Worm (Caenorhabditis elegans): Measurements from ENCODE around the gene oac-41.

oac-41 gene

DNA sequence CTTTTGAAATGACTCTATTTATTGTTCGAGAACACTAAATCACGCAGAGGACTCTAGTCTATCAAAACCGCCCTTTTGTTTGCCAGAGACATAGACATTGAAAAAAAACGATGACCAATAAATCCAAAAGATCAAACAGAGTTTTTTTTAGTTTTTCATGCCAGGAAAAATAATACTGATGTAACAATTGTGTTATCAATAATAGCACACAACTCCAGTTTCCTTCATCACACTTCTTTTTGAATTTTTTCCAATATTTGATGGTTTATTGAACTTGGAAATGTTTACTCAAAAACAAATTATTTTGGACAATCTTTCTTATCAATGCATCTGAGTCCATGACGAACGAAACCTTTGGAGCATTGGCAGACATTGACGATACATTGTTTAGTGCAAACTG, 32.0 kb upstream of the oac-41 start, which contains the start of gene C25E10.8:
TSS of gene C25E10.8 (minus strand) at position 101 of the 400 bp plus-strand sequence.
- TF ChIP-seq sptf-2 (GFP tag; optimal IDR thresholded peaks at IDR 0.05) (no peak), C17E4.6 (GFP tag; IDR thresholded peaks at IDR 0.05) (no peak), atf-7 (tag; optimal IDR thresholded peaks at IDR 0.05) (no peak), attf-6 (GFP tag; IDR thresholded peaks at IDR 0.05) (no peak), nfyb-1 (GFP tag; IDR thresholded peaks at IDR 0.05) (no peak), lin-40 (tag; optimal IDR thresholded peaks at IDR 0.05) (no peak), gei-17 (GFP tag; optimal IDR thresholded peaks at IDR 0.05) (no peak)

DNA sequence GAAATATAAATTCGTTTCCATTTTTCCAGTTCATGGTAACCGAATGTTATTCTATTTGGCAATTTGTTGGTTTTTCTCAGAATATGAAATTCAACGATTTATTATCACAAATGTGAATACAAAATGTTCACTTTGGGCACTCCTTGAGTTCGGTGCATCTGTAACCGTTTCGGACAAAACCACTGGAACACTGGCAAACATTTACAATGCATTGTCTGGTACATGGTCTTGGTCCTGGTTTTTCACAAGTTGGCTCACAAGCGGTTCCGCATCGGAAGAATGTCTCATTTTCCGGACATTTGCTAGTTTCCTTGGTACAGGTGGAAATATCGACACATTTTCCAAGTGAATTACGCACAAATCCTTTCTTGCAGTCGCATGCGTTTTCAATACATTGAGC, 31.3 kb upstream of the oac-41 start:
- TF ChIP-seq T26A5.8 (tag; optimal IDR thresholded peaks at IDR 0.05) (no peak), unc-62 (GFP tag; optimal IDR thresholded peaks at IDR 0.05) (no peak), lag-1 (GFP tag; IDR thresholded peaks at IDR 0.05) (no peak), lir-1 (GFP tag; conservative IDR thresholded peaks at IDR 0.05) (no peak), ceh-91 (GFP tag; IDR thresholded peaks at IDR 0.05) (no peak), ceh-40 (GFP tag; IDR thresholded peaks at IDR 0.05) (no peak), rcor-1 (GFP tag; IDR thresholded peaks at IDR 0.05) (no peak), Y95B8A.8 (GFP tag; IDR thresholded peaks at IDR 0.05) (no peak), nfya-1 (tag; optimal IDR thresholded peaks at IDR 0.05; ENCODE audit: borderline replicate concordance, insufficient read depth) (no peak), ztf-22 (GFP tag; optimal IDR thresholded peaks at IDR 0.05) (no peak), snpc-1.3 (tag; optimal IDR thresholded peaks at IDR 0.05; ENCODE audit: insufficient read depth) (no peak), die-1 (tag; optimal IDR thresholded peaks at IDR 0.05) (no peak), Y67H2A.10 (GFP tag; conservative IDR thresholded peaks at IDR 0.05) (no peak), ztf-25 (GFP tag; IDR thresholded peaks at IDR 0.05) (no peak), pha-4 (tag; optimal IDR thresholded peaks at IDR 0.05) (no peak), atf-7 (tag; optimal IDR thresholded peaks at IDR 0.05) (no peak), madf-3 (GFP tag; IDR thresholded peaks at IDR 0.05) (no peak), ceh-100 (GFP tag; IDR thresholded peaks at IDR 0.05) (no peak)

DNA sequence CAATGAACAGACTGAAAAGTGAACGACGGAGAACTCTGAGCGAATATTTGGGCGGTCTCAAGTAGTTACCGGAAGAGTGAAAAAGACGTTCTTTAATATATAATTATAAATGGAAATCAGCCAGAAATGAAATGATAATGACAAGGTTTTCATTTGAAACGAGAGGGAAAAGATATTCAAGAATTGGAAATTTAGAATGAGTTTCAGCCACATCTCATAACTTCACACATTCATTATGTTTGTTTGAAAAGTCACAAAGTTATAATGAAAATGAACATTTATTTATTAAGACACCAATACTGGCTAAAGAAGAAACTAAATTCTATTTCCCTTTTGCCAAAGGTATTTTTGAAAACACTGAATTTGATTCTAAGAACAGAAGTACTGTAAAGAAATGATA, 29.1 kb upstream of the oac-41 start, which contains the start of gene C25E10.7:
TSS of gene C25E10.7 (minus strand) at position 101 of the 400 bp plus-strand sequence.
- TF ChIP-seq B0019.2 (GFP tag; conservative IDR thresholded peaks at IDR 0.05) (no peak), nfya-2 (GFP tag; IDR thresholded peaks at IDR 0.05) (no peak), F57C9.4 (tag; optimal IDR thresholded peaks at IDR 0.05) (no peak), nhr-120 (GFP tag; IDR thresholded peaks at IDR 0.05) (no peak), ztf-26 (tag; optimal IDR thresholded peaks at IDR 0.05) (no peak), mel-28 (tag; optimal IDR thresholded peaks at IDR 0.05; ENCODE audit: borderline replicate concordance) (no peak), tlf-1 (GFP tag; optimal IDR thresholded peaks at IDR 0.05) (no peak), Y53G8AR.9 (GFP tag; conservative IDR thresholded peaks at IDR 0.05) (no peak), repo-1 (tag; optimal IDR thresholded peaks at IDR 0.05) (no peak), fkh-3 (tag; optimal IDR thresholded peaks at IDR 0.05) (no peak)

DNA sequence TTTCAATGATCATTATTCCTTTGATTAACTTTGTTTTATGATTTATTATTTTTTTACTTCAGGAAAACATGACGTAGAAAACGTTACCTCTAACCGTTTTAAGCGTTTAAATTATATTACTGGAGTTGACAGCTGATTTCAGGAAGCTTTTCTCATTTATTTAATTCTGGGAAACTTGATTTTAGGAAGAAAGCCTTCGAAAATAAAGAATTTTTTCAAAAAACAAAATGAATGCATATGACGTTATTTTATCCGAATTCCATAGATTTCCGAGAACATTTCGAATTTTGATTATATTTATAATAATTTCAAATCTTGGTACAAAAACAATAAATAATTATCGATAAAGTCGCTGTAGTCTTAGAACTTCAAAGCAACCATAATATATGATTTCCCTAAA, 27.3 kb upstream of the oac-41 start:
- no peak for TF ChIP-seq ztf-26 (tag; optimal IDR thresholded peaks at IDR 0.05)

Measured in whole organism, young adult.